Fruit fly (Drosophila melanogaster) whole organism, embryonic: ENCODE data around the gene Rtnl1.

Experiments
- Ada2b ChIP-seq: fragments of 200-800 bp; sonication (Bioruptor generic); IDR thresholded peaks from 2 replicates; pipeline ENCODE4 v1.3.6; 2022; ENCODE audit warnings: missing biosample characterization, missing genetic modification characterization
- Blimp-1 ChIP-seq: fragments of 200-800 bp; sonication (Bioruptor generic); optimal IDR thresholded peaks from 3 replicates; lab custom pipeline; 2018; ENCODE audit warnings: missing biosample characterization, missing genetic modification characterization, mild to moderate bottlenecking, moderate library complexity, missing genetic modification reagents
- CG10147 ChIP-seq: fragments of 200-800 bp; sonication (Bioruptor generic); optimal IDR thresholded peaks from 2 replicates; lab custom pipeline; 2019; ENCODE audit warnings: missing biosample characterization, mild to moderate bottlenecking, missing genetic modification characterization, moderate library complexity
- CG11093 ChIP-seq: fragments of 200-800 bp; sonication (Bioruptor generic); IDR thresholded peaks from 3 replicates; pipeline ENCODE4 v1.3.6; 2022; ENCODE audit warnings: missing biosample characterization, missing genetic modification characterization
- CG11696 ChIP-seq: fragments of 200-800 bp; sonication (Bioruptor generic); IDR thresholded peaks from 2 replicates; pipeline ENCODE4 v1.3.6; 2022; ENCODE audit warnings: missing biosample characterization, missing genetic modification characterization
- CG15514 ChIP-seq: fragments of 200-800 bp; sonication (Bioruptor generic); optimal IDR thresholded peaks from 3 replicates; lab custom pipeline; 2017; ENCODE audit warnings: missing biosample characterization, missing genetic modification characterization, mild to moderate bottlenecking, moderate library complexity, missing genetic modification reagents
- CG15696 ChIP-seq: fragments of 200-800 bp; sonication (Bioruptor generic); optimal IDR thresholded peaks from 2 replicates; lab custom pipeline; 2019; ENCODE audit warnings: missing biosample characterization, mild to moderate bottlenecking, missing genetic modification characterization, moderate library complexity
- CG17186 ChIP-seq: fragments of 200-800 bp; sonication (Bioruptor generic); optimal IDR thresholded peaks from 3 replicates; lab custom pipeline; 2017; ENCODE audit warnings: missing biosample characterization, missing genetic modification reagents, missing genetic modification characterization
- CG17612 ChIP-seq: fragments of 200-800 bp; sonication (Bioruptor generic); IDR thresholded peaks from 2 replicates; pipeline ENCODE4 v1.3.6; 2022; ENCODE audit warnings: missing biosample characterization, missing genetic modification characterization
- CG2116 ChIP-seq: fragments of 200-800 bp; sonication (Bioruptor generic); optimal IDR thresholded peaks from 3 replicates; lab custom pipeline; 2018; ENCODE audit warnings: missing biosample characterization, mild to moderate bottlenecking, missing genetic modification characterization
- CG3065 ChIP-seq: fragments of 200-800 bp; sonication (Bioruptor generic); optimal IDR thresholded peaks from 2 replicates; lab custom pipeline; 2016; ENCODE audit warnings: missing biosample characterization, missing genetic modification characterization
- CG4328 ChIP-seq: fragments of 200-800 bp; sonication (Bioruptor generic); optimal IDR thresholded peaks from 3 replicates; lab custom pipeline; 2017; ENCODE audit warnings: missing biosample characterization, missing genetic modification reagents, missing genetic modification characterization
- CG7357 ChIP-seq: fragments of 200-800 bp; sonication (Bioruptor generic); IDR thresholded peaks from 3 replicates; pipeline ENCODE4 v1.3.6; 2022; ENCODE audit warnings: missing biosample characterization, missing genetic modification characterization
- CG8290 ChIP-seq, 3 experiments: fragments of 200-800 bp; sonication (Bioruptor generic); optimal IDR thresholded peaks; 2 replicates each; lab custom pipeline; 2016 to 2019; ENCODE audit warnings: missing biosample characterization in 3 of 3, missing genetic modification characterization in 3 of 3, mild to moderate bottlenecking in 2 of 3, moderate library complexity in 1 of 3
- CG9437 ChIP-seq: fragments of 200-800 bp; sonication (Bioruptor generic); optimal IDR thresholded peaks from 2 replicates; lab custom pipeline; 2018; ENCODE audit warnings: missing biosample characterization, mild to moderate bottlenecking, missing genetic modification characterization
- D19A ChIP-seq: fragments of 200-800 bp; optimal IDR thresholded peaks from 3 replicates; lab custom pipeline; 2019; ENCODE audit warnings: missing biosample characterization, mild to moderate bottlenecking, missing genetic modification characterization, moderate library complexity
- Fer2 ChIP-seq: fragments of 200-800 bp; sonication (Bioruptor generic); optimal IDR thresholded peaks from 2 replicates; lab custom pipeline; 2018; ENCODE audit warnings: missing biosample characterization, mild to moderate bottlenecking, missing genetic modification characterization, moderate library complexity
- Hey ChIP-seq: fragments of 200-800 bp; sonication (Bioruptor generic); optimal IDR thresholded peaks from 3 replicates; lab custom pipeline; 2018; ENCODE audit warnings: missing biosample characterization, mild to moderate bottlenecking, missing genetic modification characterization
- MTF-1 ChIP-seq: fragments of 200-800 bp; sonication (Bioruptor generic); optimal IDR thresholded peaks from 2 replicates; lab custom pipeline; 2018; ENCODE audit warnings: missing biosample characterization, mild to moderate bottlenecking, missing genetic modification characterization, borderline replicate concordance
- Nf-YC ChIP-seq: fragments of 200-800 bp; optimal IDR thresholded peaks from 3 replicates; lab custom pipeline; 2019; ENCODE audit warnings: missing biosample characterization, mild to moderate bottlenecking, missing genetic modification characterization, moderate library complexity
- NfI ChIP-seq: fragments of 200-800 bp; sonication (Bioruptor generic); optimal IDR thresholded peaks from 3 replicates; lab custom pipeline; 2018; ENCODE audit warnings: missing biosample characterization, mild to moderate bottlenecking, missing genetic modification characterization, moderate library complexity
- Oaz ChIP-seq: fragments of 200-800 bp; sonication (Bioruptor generic); IDR thresholded peaks from 2 replicates; pipeline ENCODE4 v1.3.6; 2022; ENCODE audit warnings: missing biosample characterization, missing genetic modification characterization
- Oli ChIP-seq: fragments of 200-800 bp; sonication (Bioruptor generic); optimal IDR thresholded peaks from 2 replicates; lab custom pipeline; 2018; ENCODE audit warnings: missing biosample characterization, mild to moderate bottlenecking, missing genetic modification characterization, moderate library complexity
- Optix ChIP-seq: fragments of 200-800 bp; sonication (Bioruptor generic); IDR thresholded peaks from 3 replicates; pipeline ENCODE4 v1.3.6; 2022; ENCODE audit warnings: missing biosample characterization, missing genetic modification characterization
- Sry-δ ChIP-seq: fragments of 200-800 bp; sonication (Bioruptor generic); optimal IDR thresholded peaks from 2 replicates; lab custom pipeline; 2016; ENCODE audit warnings: missing biosample characterization, missing genetic modification characterization
- Taf1 ChIP-seq: fragments of 200-800 bp; sonication (Bioruptor generic); IDR thresholded peaks from 2 replicates; pipeline ENCODE4 v1.3.6; 2022; ENCODE audit warnings: missing biosample characterization, missing genetic modification characterization
- Vsx1 ChIP-seq: fragments of 200-800 bp; sonication (Bioruptor generic); optimal IDR thresholded peaks from 2 replicates; lab custom pipeline; 2017; ENCODE audit warnings: missing biosample characterization, mild to moderate bottlenecking, missing genetic modification characterization, missing genetic modification reagents
- ato ChIP-seq: fragments of 200-800 bp; sonication (Bioruptor generic); IDR thresholded peaks from 2 replicates; pipeline ENCODE4 v1.3.6; 2022; ENCODE audit warnings: missing biosample characterization, missing genetic modification characterization; ENCODE audit not compliant: partially characterized antibody
- bab2 ChIP-seq: fragments of 200-800 bp; sonication (Bioruptor generic); optimal IDR thresholded peaks from 2 replicates; lab custom pipeline; 2016; ENCODE audit warnings: missing biosample characterization, missing genetic modification characterization
- corto ChIP-seq: fragments of 200-800 bp; sonication (Bioruptor generic); optimal IDR thresholded peaks from 2 replicates; lab custom pipeline; 2016; ENCODE audit warnings: missing biosample characterization, mild to moderate bottlenecking, missing genetic modification characterization, moderate library complexity
- dimm ChIP-seq: fragments of 200-800 bp; sonication (Bioruptor generic); IDR thresholded peaks from 2 replicates; pipeline ENCODE4 v1.3.6; 2022; ENCODE audit warnings: missing biosample characterization, missing genetic modification characterization
- dm ChIP-seq: fragments of 200-800 bp; sonication (Bioruptor generic); optimal IDR thresholded peaks from 3 replicates; lab custom pipeline; 2016; ENCODE audit warnings: missing biosample characterization, missing genetic modification characterization
- ems ChIP-seq: fragments of 200-800 bp; sonication (Bioruptor generic); optimal IDR thresholded peaks from 3 replicates; lab custom pipeline; 2016; ENCODE audit warnings: missing biosample characterization, missing genetic modification characterization
- en ChIP-seq: fragments of 200-800 bp; sonication (Bioruptor generic); optimal IDR thresholded peaks from 2 replicates; lab custom pipeline; 2016; ENCODE audit warnings: missing biosample characterization, missing genetic modification characterization
- eyg ChIP-seq: fragments of 200-800 bp; sonication (Bioruptor generic); optimal IDR thresholded peaks from 3 replicates; lab custom pipeline; 2016; ENCODE audit warnings: missing biosample characterization, missing genetic modification characterization
- grau ChIP-seq: fragments of 200-800 bp; optimal IDR thresholded peaks from 3 replicates; lab custom pipeline; 2019; ENCODE audit warnings: missing biosample characterization, mild to moderate bottlenecking, missing genetic modification characterization, moderate library complexity
- hth ChIP-seq: fragments of >200 bp; optimal IDR thresholded peaks from 2 replicates; lab custom pipeline; 2017; ENCODE audit warnings: inconsistent platforms
- ind ChIP-seq: fragments of 200-800 bp; sonication (Bioruptor generic); optimal IDR thresholded peaks from 3 replicates; lab custom pipeline; 2016; ENCODE audit warnings: missing biosample characterization, missing genetic modification characterization
- lola ChIP-seq, 3 experiments: fragments of >200 bp in 2 of 3; fragments of 200-800 bp in 1 of 3; sonication (Bioruptor generic) in 1 of 3; optimal IDR thresholded peaks; 2 replicates each; lab custom pipeline; 2017 to 2019; ENCODE audit warnings: missing biosample characterization in 3 of 3, missing genetic modification characterization in 3 of 3, mild to moderate bottlenecking in 1 of 3, moderate library complexity in 1 of 3
- nom ChIP-seq: fragments of 200-800 bp; sonication (Bioruptor generic); optimal IDR thresholded peaks from 2 replicates; lab custom pipeline; 2017; ENCODE audit warnings: missing biosample characterization, missing genetic modification characterization, mild to moderate bottlenecking, moderate library complexity, missing genetic modification reagents
- pfk ChIP-seq: fragments of 200-800 bp; sonication (Bioruptor generic); optimal IDR thresholded peaks from 2 replicates; lab custom pipeline; 2018; ENCODE audit warnings: missing biosample characterization, mild to moderate bottlenecking, missing genetic modification characterization, moderate library complexity
- pita ChIP-seq: fragments of 200-800 bp; sonication (Bioruptor generic); optimal IDR thresholded peaks from 2 replicates; lab custom pipeline; 2017; ENCODE audit warnings: missing biosample characterization, mild to moderate bottlenecking, missing genetic modification characterization
- pzg ChIP-seq: fragments of 200-800 bp; sonication (Bioruptor generic); optimal IDR thresholded peaks from 3 replicates; lab custom pipeline; 2018; ENCODE audit warnings: missing biosample characterization, mild to moderate bottlenecking, missing genetic modification characterization, moderate library complexity
- scrt ChIP-seq: fragments of 200-800 bp; sonication (Bioruptor generic); optimal IDR thresholded peaks from 2 replicates; lab custom pipeline; 2018; ENCODE audit warnings: missing biosample characterization, mild to moderate bottlenecking, missing genetic modification characterization, moderate library complexity
- sens ChIP-seq: fragments of 200-800 bp; sonication (Bioruptor generic); peaks from one replicate; lab custom pipeline; 2016; ENCODE audit warnings: missing biosample characterization, missing genetic modification characterization
- unpg ChIP-seq: fragments of 200-800 bp; sonication (Bioruptor generic); optimal IDR thresholded peaks from 3 replicates; lab custom pipeline; 2018; ENCODE audit warnings: missing biosample characterization, mild to moderate bottlenecking, missing genetic modification characterization, moderate library complexity
- wek ChIP-seq: fragments of 200-800 bp; sonication (Bioruptor generic); optimal IDR thresholded peaks from 3 replicates; lab custom pipeline; 2018; ENCODE audit warnings: missing biosample characterization, mild to moderate bottlenecking, missing genetic modification characterization, moderate library complexity
- yki ChIP-seq: fragments of >200 bp; optimal IDR thresholded peaks from 3 replicates; lab custom pipeline; 2018
- zfh1 ChIP-seq: fragments of 200-800 bp; sonication (Bioruptor generic); IDR thresholded peaks from 3 replicates; pipeline ENCODE4 v1.3.6; 2022; ENCODE audit warnings: missing biosample characterization, missing genetic modification characterization

Rtnl1 gene

dm6 chr2L:4976988-4977551 lies 32.5 kb downstream of the Rtnl1 start, which contains the start of the genes Gmd and CG3792 (continued):
- TF ChIP-seq Fer2 (peak; percentile 92), zfh1 (GFP tag; lab: Robert Waterston, UW) (peak; percentile 96), Vsx1 (no peak), nom (GFP tag; lab: Kevin White, UChicago) (peak; percentile 91), grau (tag; lab: Kevin White, UChicago) (peak; percentile 95), CG2116 (peak; percentile 92), pita (GFP tag; lab: Kevin White, UChicago) (no peak), ems (GFP tag; lab: Kevin White, UChicago) (peak; percentile 91), dm (GFP tag; lab: Kevin White, UChicago) (peak; percentile 83), CG3065 (GFP tag; lab: Kevin White, UChicago) (peak; percentile 79), bab2 (GFP tag; lab: Kevin White, UChicago) (peak; percentile 91), CG15514 (GFP tag; lab: Kevin White, UChicago) (peak; percentile 88), hth (no peak), corto (GFP tag; lab: Kevin White, UChicago) (no peak), CG17612 (GFP tag; lab: Robert Waterston, UW) (peak; percentile 91), en (peak; percentile 89), CG8290 (GFP tag; optimal IDR thresholded peaks at IDR 0.05; lab: Kevin White, UChicago) (peak; percentile 95), CG8290 (tag; optimal IDR thresholded peaks at IDR 0.05; lab: Kevin White, UChicago) (peak; percentile 82 to 84), MTF-1 (GFP tag; lab: Kevin White, UChicago) (peak; percentile 89), CG4328 (GFP tag; lab: Kevin White, UChicago) (peak; percentile 95), eyg (peak; percentile 67), Oli (tag; lab: Kevin White, UChicago) (peak; percentile 94), ato (GFP tag; lab: Robert Waterston, UW) (peak; percentile 54; the same call in 1 of the 2 replicates), lola (GFP tag; optimal IDR thresholded peaks at IDR 0.05; lab: Kevin White, UChicago) (peak in 1 of 3 experiments; percentile 97), pzg (GFP tag; lab: Kevin White, UChicago) (peak; percentile 57), Oaz (GFP tag; lab: Robert Waterston, UW) (peak; percentile 89), CG15696 (tag; lab: Kevin White, UChicago) (peak; percentile 96), CG10147 (GFP tag; lab: Kevin White, UChicago) (peak; percentile 94), CG7357 (GFP tag; lab: Robert Waterston, UW) (peak; percentile 90), dimm (GFP tag; lab: Robert Waterston, UW) (peak; percentile 84), Nf-YC (tag; lab: Kevin White, UChicago) (peak; percentile 90), CG11093 (GFP tag; lab: Robert Waterston, UW) (peak; percentile 94), CG17186 (peak; percentile 63), NfI (GFP tag; lab: Kevin White, UChicago) (peak; percentile 95), CG9437 (GFP tag; lab: Kevin White, UChicago) (peak; percentile 91), yki (lab: Kevin White, UChicago) (no peak), Hey (tag; lab: Kevin White, UChicago) (no peak), Taf1 (GFP tag; lab: Robert Waterston, UW) (peak; percentile 95), Sry-δ (GFP tag; lab: Kevin White, UChicago) (peak; percentile 77), ind (GFP tag; lab: Kevin White, UChicago) (peak; percentile 97), sens (GFP tag; lab: Kevin White, UChicago) (peak; percentile 100), D19A (tag; lab: Kevin White, UChicago) (peak; percentile 91), Blimp-1 (GFP tag; lab: Kevin White, UChicago) (peak; percentile 91), pfk (GFP tag; lab: Kevin White, UChicago) (peak; percentile 56), Ada2b (GFP tag; lab: Robert Waterston, UW) (peak; percentile 96), unpg (peak; percentile 96), wek (GFP tag; lab: Kevin White, UChicago) (peak; percentile 65), scrt (GFP tag; lab: Kevin White, UChicago) (no peak), Optix (peak; percentile 81), CG11696 (GFP tag; lab: Robert Waterston, UW) (peak; percentile 89)
